Worm (Caenorhabditis elegans) whole organism, young adult: ENCODE measurements around the gene tufm-1.

Source experiments
- F22D6.2 ChIP-seq: sonication (generic microtip); optimal IDR thresholded peaks from 2 replicates; lab custom pipeline; 2016; ENCODE audit warnings: mild to moderate bottlenecking, missing genetic modification characterization, missing compliant biosample characterization
- F52B5.7 ChIP-seq: sonication (generic microtip); optimal IDR thresholded peaks from 2 replicates; lab custom pipeline; 2016; ENCODE audit warnings: mild to moderate bottlenecking, missing genetic modification characterization, missing compliant biosample characterization
- K12H6.12 ChIP-seq: fragments of 200-800 bp; sonication (Bioruptor generic); optimal IDR thresholded peaks from 2 replicates; lab custom pipeline; 2018; ENCODE audit warnings: mild to moderate bottlenecking, missing genetic modification characterization, missing compliant biosample characterization
- Y53G8AR.9 ChIP-seq: fragments of 200-800 bp; sonication (Bioruptor generic); conservative IDR thresholded peaks from 2 replicates; pipeline ENCODE4 v1.3.6; 2022; ENCODE audit warnings: missing genetic modification reagents, missing genetic modification characterization, missing compliant biosample characterization
- Y56A3A.18 ChIP-seq: fragments of 200-800 bp; sonication (Bioruptor generic); IDR thresholded peaks from 2 replicates; pipeline ENCODE4 v1.3.6; 2022; ENCODE audit warnings: missing genetic modification reagents, missing genetic modification characterization, missing compliant biosample characterization
- Y67H2A.10 ChIP-seq: fragments of 200-800 bp; sonication (Bioruptor generic); conservative IDR thresholded peaks from 2 replicates; pipeline ENCODE4 v1.3.6; 2022; ENCODE audit warnings: missing genetic modification reagents, missing genetic modification characterization, missing compliant biosample characterization
- Y79H2A.3 ChIP-seq: fragments of 200-800 bp; sonication (Bioruptor generic); conservative IDR thresholded peaks from 2 replicates; pipeline ENCODE4 v1.3.6; 2022; ENCODE audit warnings: missing genetic modification reagents, missing genetic modification characterization, missing compliant biosample characterization
- ZK185.1 ChIP-seq: sonication (generic microtip); optimal IDR thresholded peaks from 2 replicates; lab custom pipeline; 2016; ENCODE audit warnings: mild to moderate bottlenecking, missing genetic modification characterization, missing compliant biosample characterization; ENCODE audit not compliant: poor library complexity, severe bottlenecking
- ama-1 ChIP-seq, 3 experiments: fragments of 150-350 bp in 1 of 3; sonication (generic microtip) in 2 of 3; optimal IDR thresholded peaks; 2 replicates each; lab custom pipeline; 2014 to 2018; ENCODE audit warnings: missing biosample characterization in 2 of 3, missing genetic modification characterization in 2 of 3, missing genetic modification reagents in 2 of 3
- aptf-3 ChIP-seq: fragments of 200-800 bp; sonication (Bioruptor generic); IDR thresholded peaks from 2 replicates; pipeline ENCODE4 v1.3.6; 2022; ENCODE audit warnings: missing genetic modification characterization, missing compliant biosample characterization
- athp-1 ChIP-seq: sonication (generic microtip); optimal IDR thresholded peaks from 2 replicates; lab custom pipeline; 2017; ENCODE audit warnings: mild to moderate bottlenecking, missing genetic modification characterization, missing compliant biosample characterization
- attf-6 ChIP-seq: fragments of 200-800 bp; sonication (Bioruptor generic); IDR thresholded peaks from 2 replicates; pipeline ENCODE4 v1.3.6; 2022; ENCODE audit warnings: missing genetic modification reagents, missing genetic modification characterization, missing compliant biosample characterization
- bed-1 ChIP-seq: fragments of 200-800 bp; sonication (Bioruptor generic); IDR thresholded peaks from 2 replicates; pipeline ENCODE4 v1.3.6; 2022; ENCODE audit warnings: missing genetic modification reagents, missing genetic modification characterization, missing compliant biosample characterization
- ccch-3 ChIP-seq: fragments of 200-800 bp; sonication (Bioruptor generic); optimal IDR thresholded peaks from 2 replicates; lab custom pipeline; 2018; ENCODE audit warnings: mild to moderate bottlenecking, missing genetic modification characterization, missing compliant biosample characterization
- ceh-27 ChIP-seq: fragments of 200-800 bp; sonication (Bioruptor generic); optimal IDR thresholded peaks from 2 replicates; lab custom pipeline; 2018; ENCODE audit warnings: mild to moderate bottlenecking, missing genetic modification characterization, moderate library complexity, missing compliant biosample characterization
- ceh-58 ChIP-seq: fragments of 200-800 bp; sonication (Bioruptor generic); IDR thresholded peaks from 2 replicates; pipeline ENCODE4 v1.3.6; 2022; ENCODE audit warnings: missing genetic modification characterization, missing compliant biosample characterization
- dpl-1 ChIP-seq: fragments of 150-350 bp; optimal IDR thresholded peaks from 2 replicates; lab custom pipeline; 2014; ENCODE audit warnings: missing biosample characterization, missing genetic modification reagents, missing genetic modification characterization
- efl-1 ChIP-seq: fragments of 150-350 bp; optimal IDR thresholded peaks from 2 replicates; lab custom pipeline; 2014; ENCODE audit warnings: missing biosample characterization, missing genetic modification reagents, missing genetic modification characterization
- egl-18 ChIP-seq: fragments of 200-800 bp; sonication (Bioruptor generic); IDR thresholded peaks from 2 replicates; pipeline ENCODE4 v1.3.6; 2022; ENCODE audit warnings: missing genetic modification reagents, missing genetic modification characterization, missing compliant biosample characterization
- ekl-4 ChIP-seq: fragments of 200-800 bp; sonication (Bioruptor generic); IDR thresholded peaks from 2 replicates; pipeline ENCODE4 v1.3.6; 2022; ENCODE audit warnings: missing genetic modification reagents, missing genetic modification characterization, missing compliant biosample characterization
- hlh-12 ChIP-seq: sonication (generic microtip); optimal IDR thresholded peaks from 2 replicates; lab custom pipeline; 2016; ENCODE audit warnings: missing genetic modification characterization, missing compliant biosample characterization
- hmg-1.2 ChIP-seq: fragments of 200-800 bp; sonication (Bioruptor generic); IDR thresholded peaks from 2 replicates; pipeline ENCODE4 v1.3.6; 2022; ENCODE audit warnings: missing genetic modification reagents, missing genetic modification characterization, missing compliant biosample characterization
- hsf-1 ChIP-seq: fragments of 200-800 bp; sonication (Bioruptor generic); IDR thresholded peaks from 2 replicates; pipeline ENCODE4 v1.3.6; 2022; ENCODE audit warnings: missing genetic modification reagents, missing genetic modification characterization, missing compliant biosample characterization
- lag-1 ChIP-seq: fragments of 200-800 bp; sonication (Bioruptor generic); IDR thresholded peaks from 2 replicates; pipeline ENCODE4 v1.3.6; 2022; ENCODE audit warnings: missing genetic modification reagents, missing genetic modification characterization, missing compliant biosample characterization
- let-526 ChIP-seq: fragments of 200-800 bp; sonication (Bioruptor generic); IDR thresholded peaks from 2 replicates; pipeline ENCODE4 v1.3.6; 2022; ENCODE audit warnings: missing genetic modification reagents, missing genetic modification characterization, missing compliant biosample characterization
- let-607 ChIP-seq, 2 experiments: fragments of 200-800 bp in 1 of 2; sonication (Bioruptor generic) in 1 of 2; sonication (generic microtip) in 1 of 2; optimal IDR thresholded peaks; 2 replicates each; lab custom pipeline; 2016 to 2018; ENCODE audit warnings: mild to moderate bottlenecking in 2 of 2, missing compliant biosample characterization in 2 of 2, missing genetic modification characterization in 2 of 2, moderate library complexity in 2 of 2, missing genotype in 1 of 2
- lin-40 ChIP-seq: sonication (generic microtip); optimal IDR thresholded peaks from 2 replicates; lab custom pipeline; 2016; ENCODE audit warnings: missing genetic modification characterization, mild to moderate bottlenecking, missing compliant biosample characterization, missing genotype, missing genetic modification reagents
- lsl-1 ChIP-seq: fragments of 200-800 bp; sonication (Bioruptor generic); optimal IDR thresholded peaks from 2 replicates; lab custom pipeline; 2018; ENCODE audit warnings: mild to moderate bottlenecking, missing genetic modification characterization, moderate library complexity, missing compliant biosample characterization
- madf-3 ChIP-seq: fragments of 200-800 bp; sonication (Bioruptor generic); IDR thresholded peaks from 2 replicates; pipeline ENCODE4 v1.3.6; 2022; ENCODE audit warnings: missing genetic modification reagents, missing genetic modification characterization, missing compliant biosample characterization
- mcd-1 ChIP-seq: fragments of 200-800 bp; sonication (Bioruptor generic); IDR thresholded peaks from 2 replicates; pipeline ENCODE4 v1.3.6; 2022; ENCODE audit warnings: missing genetic modification reagents, missing genetic modification characterization, missing compliant biosample characterization
- mel-28 ChIP-seq: sonication (generic microtip); optimal IDR thresholded peaks from 2 replicates; lab custom pipeline; 2016; ENCODE audit warnings: borderline replicate concordance, mild to moderate bottlenecking, missing genetic modification characterization, missing compliant biosample characterization
- mes-4 ChIP-seq: sonication (generic microtip); optimal IDR thresholded peaks from 2 replicates; lab custom pipeline; 2016; ENCODE audit warnings: missing genotype, missing genetic modification characterization, missing compliant biosample characterization
- nfyb-1 ChIP-seq: fragments of 200-800 bp; sonication (Bioruptor generic); IDR thresholded peaks from 2 replicates; pipeline ENCODE4 v1.3.6; 2022; ENCODE audit warnings: missing genetic modification reagents, missing genetic modification characterization, missing compliant biosample characterization
- repo-1 ChIP-seq: sonication (generic microtip); optimal IDR thresholded peaks from 2 replicates; lab custom pipeline; 2017; ENCODE audit warnings: mild to moderate bottlenecking, missing genetic modification characterization, missing compliant biosample characterization
- sdz-38 ChIP-seq: sonication (generic microtip); optimal IDR thresholded peaks from 2 replicates; lab custom pipeline; 2016; ENCODE audit warnings: missing genotype, missing genetic modification characterization, missing compliant biosample characterization
- sea-2 ChIP-seq: fragments of 200-800 bp; sonication (Bioruptor generic); IDR thresholded peaks from 2 replicates; pipeline ENCODE4 v1.3.6; 2022; ENCODE audit warnings: missing genetic modification characterization, missing compliant biosample characterization
- snpc-3.4 ChIP-seq: sonication (generic microtip); optimal IDR thresholded peaks from 2 replicates; lab custom pipeline; 2017; ENCODE audit warnings: missing genetic modification characterization, mild to moderate bottlenecking, missing compliant biosample characterization, antibody characterized with exemption, moderate library complexity, missing genotype, missing genetic modification reagents
- snpc-4 ChIP-seq, 5 experiments: fragments of 150-350 bp in 1 of 5; sonication (generic microtip) in 4 of 5; optimal IDR thresholded peaks; 2 replicates each; lab custom pipeline; 2014 to 2018; ENCODE audit warnings: missing genetic modification characterization in 5 of 5, missing biosample characterization in 3 of 5, antibody characterized with exemption in 2 of 5, mild to moderate bottlenecking in 2 of 5, missing compliant biosample characterization in 2 of 5, missing genotype in 2 of 5, moderate library complexity in 2 of 5, missing genetic modification reagents in 1 of 5
- somi-1 ChIP-seq: fragments of 200-800 bp; sonication (Bioruptor generic); optimal IDR thresholded peaks from 2 replicates; lab custom pipeline; 2018; ENCODE audit warnings: mild to moderate bottlenecking, missing genetic modification characterization, missing compliant biosample characterization
- sptf-2 ChIP-seq: fragments of 200-800 bp; sonication (Bioruptor generic); optimal IDR thresholded peaks from 2 replicates; lab custom pipeline; 2018; ENCODE audit warnings: mild to moderate bottlenecking, missing genetic modification characterization, missing compliant biosample characterization
- ztf-18 ChIP-seq: sonication (generic microtip); optimal IDR thresholded peaks from 2 replicates; lab custom pipeline; 2016; ENCODE audit warnings: missing genotype, mild to moderate bottlenecking, missing genetic modification characterization, missing compliant biosample characterization
- ztf-26 ChIP-seq: sonication (generic microtip); optimal IDR thresholded peaks from 2 replicates; lab custom pipeline; 2017; ENCODE audit warnings: missing genetic modification characterization, missing compliant biosample characterization
- ztf-6 ChIP-seq: fragments of 200-800 bp; sonication (Bioruptor generic); IDR thresholded peaks from 2 replicates; pipeline ENCODE4 v1.3.6; 2022; ENCODE audit warnings: missing genetic modification reagents, missing genetic modification characterization, missing compliant biosample characterization

Gene tufm-1

DNA sequence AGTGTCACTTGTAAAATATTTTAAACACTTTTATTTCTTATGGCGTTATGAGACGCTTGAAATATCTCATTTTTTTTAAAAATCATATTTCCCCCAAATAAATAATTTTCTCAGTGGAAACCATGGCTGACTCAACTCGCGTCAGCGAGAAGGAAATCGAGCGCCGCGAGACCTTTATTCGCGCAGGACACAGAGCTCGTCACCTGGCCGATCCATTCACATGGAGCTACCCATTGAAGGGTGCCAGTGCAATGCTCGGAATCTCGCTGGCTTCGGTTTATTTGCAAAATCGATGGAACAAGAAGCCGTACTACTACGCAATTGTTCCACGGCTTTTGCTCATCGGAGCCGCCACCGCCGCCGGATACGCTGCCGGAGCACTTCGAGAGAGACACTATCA is 28.0 kb downstream of the tufm-1 start, which contains the start of gene nduc-2 (continued):
- TF ChIP-seq ZK185.1 = no peak
- TF ChIP-seq K12H6.12 = no peak
- TF ChIP-seq hsf-1 = peak; percentile 60; the same call in 1 of the 2 replicates
- TF ChIP-seq hlh-12 (tag; lab: Kevin White, UChicago) = no peak
- no peak for TF ChIP-seq ceh-27 (GFP tag; lab: Kevin White, UChicago)
- TF ChIP-seq aptf-3 (GFP tag; lab: Robert Waterston, UW) = no peak
- no peak for TF ChIP-seq let-526 (GFP tag; lab: Robert Waterston, UW)
- no peak for TF ChIP-seq lsl-1
- peak; percentile 13; the same call in 1 of the 2 replicates for TF ChIP-seq hmg-1.2 (GFP tag; lab: Robert Waterston, UW)
- TF ChIP-seq Y56A3A.18 (GFP tag; lab: Robert Waterston, UW) = 0 out of 2 replicates have a peak, but pooled peaks have one; percentile 31
- TF ChIP-seq mes-4 = no peak
- no peak for TF ChIP-seq lin-40
- TF ChIP-seq ceh-58 (GFP tag; lab: Robert Waterston, UW) = 0 out of 2 replicates have a peak, but pooled peaks have one; percentile 9
- 0 out of 2 replicates have a peak, but pooled peaks have one; percentile 54 for TF ChIP-seq attf-6 (GFP tag; lab: Robert Waterston, UW)
- TF ChIP-seq snpc-3.4 (tag; lab: Kevin White, UChicago) = no peak
- peak; percentile 69 for TF ChIP-seq mcd-1
- peak; percentile 13 for TF ChIP-seq F52B5.7 (tag; lab: Kevin White, UChicago)
- TF ChIP-seq efl-1 = no peak
- no peak for TF ChIP-seq athp-1
- TF ChIP-seq mel-28 = no peak
- no peak for TF ChIP-seq ztf-26 (tag; lab: Kevin White, UChicago)
- TF ChIP-seq egl-18 (GFP tag; lab: Robert Waterston, UW) = no peak
- 0 out of 2 replicates have a peak, but pooled peaks have one; percentile 51 for TF ChIP-seq lag-1 (GFP tag; lab: Robert Waterston, UW)
- no peak for TF ChIP-seq F22D6.2
- TF ChIP-seq Y67H2A.10 (GFP tag; lab: Robert Waterston, UW) = no peak
- no peak for TF ChIP-seq Y79H2A.3
- TF ChIP-seq sdz-38 = no peak
- no peak for TF ChIP-seq snpc-4 (GFP tag; optimal IDR thresholded peaks at IDR 0.05; lab: Kevin White, UChicago)
- TF ChIP-seq snpc-4 (tag; optimal IDR thresholded peaks at IDR 0.05; lab: Kevin White, UChicago) = peak in 1 of 4 experiments; percentile 3
- peak; percentile 43; the same call in 1 of the 2 replicates for TF ChIP-seq ekl-4 (GFP tag; lab: Robert Waterston, UW)
- TF ChIP-seq sptf-2 (GFP tag; lab: Kevin White, UChicago) = no peak
- no peak for TF ChIP-seq ccch-3 (GFP tag; lab: Kevin White, UChicago)
- no peak for TF ChIP-seq let-607 (tag; optimal IDR thresholded peaks at IDR 0.05; lab: Kevin White, UChicago)
- TF ChIP-seq somi-1 (GFP tag; lab: Kevin White, UChicago) = no peak
- TF ChIP-seq nfyb-1 (GFP tag; lab: Robert Waterston, UW) = peak; percentile 35; the same call in 1 of the 2 replicates
- 0 out of 2 replicates have a peak, but pooled peaks have one; percentile 37 for TF ChIP-seq Y53G8AR.9 (GFP tag; lab: Robert Waterston, UW)
- no peak for TF ChIP-seq bed-1 (GFP tag; lab: Robert Waterston, UW)
- no peak for TF ChIP-seq ztf-18 (tag; lab: Kevin White, UChicago)
- TF ChIP-seq madf-3 (GFP tag; lab: Robert Waterston, UW) = peak; percentile 75
- no peak for TF ChIP-seq dpl-1 (GFP tag; lab: Kevin White, UChicago)
- no peak for TF ChIP-seq sea-2
- peak; percentile 5 for TF ChIP-seq repo-1 (tag; lab: Kevin White, UChicago)
- no peak for TF ChIP-seq ztf-6 (GFP tag; lab: Robert Waterston, UW)
- TF ChIP-seq ama-1 (optimal IDR thresholded peaks at IDR 0.05; lab: Kevin White, UChicago) = peak; percentile 26
- TF ChIP-seq ama-1 (GFP tag; optimal IDR thresholded peaks at IDR 0.05; lab: Kevin White, UChicago) = no peak
